Worm (Caenorhabditis elegans): ENCODE results near the gene srbc-7.
"Not testable (repeated sequence)": the region's sequence is repeated elsewhere in the genome, so short reads cannot be mapped to it uniquely, and the experiment has no call there.

DNA sequence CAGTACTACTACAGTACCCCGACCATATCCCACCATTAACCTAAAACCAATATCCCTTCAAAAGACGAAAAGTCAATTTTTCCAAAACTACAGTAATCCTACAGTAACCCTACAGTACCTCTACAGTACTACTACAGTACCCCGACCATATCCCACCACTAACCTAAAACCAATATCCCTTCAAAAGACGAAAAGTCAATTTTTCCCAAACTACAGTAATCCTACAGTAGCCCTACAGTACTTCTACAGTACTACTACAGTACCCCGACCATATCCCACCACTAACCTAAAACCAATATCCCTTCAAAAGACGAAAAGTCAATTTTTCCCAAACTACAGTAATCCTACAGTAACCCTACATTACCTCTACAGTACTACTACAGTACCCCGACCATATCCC, 43.9 kb downstream of the srbc-7 start:
- TF ChIP-seq ama-1 (optimal IDR thresholded peaks at IDR 0.05); ceh-13 (GFP tag; optimal IDR thresholded peaks at IDR 0.05); pes-1 (GFP tag; IDR thresholded peaks at IDR 0.05); flt-1 (GFP tag; IDR thresholded peaks at IDR 0.05); ceh-36 (tag; optimal IDR thresholded peaks at IDR 0.05); ets-7 (tag; optimal IDR thresholded peaks at IDR 0.05); aly-1 (tag; optimal IDR thresholded peaks at IDR 0.05); hmg-4 (GFP tag; optimal IDR thresholded peaks at IDR 0.05); tra-4 (tag; optimal IDR thresholded peaks at IDR 0.05); hmbx-1 (tag; optimal IDR thresholded peaks at IDR 0.05); hnd-1 (tag; optimal IDR thresholded peaks at IDR 0.05): not testable (repeated sequence)
- peak; percentile 85 for TF ChIP-seq sea-1 (GFP tag; conservative IDR thresholded peaks at IDR 0.05)
